Fruit fly (Drosophila melanogaster) S2 (cell line): ENCODE results near the gene CG6006.

Experiments
- CG8478 ChIP-seq: fragments of >200 bp; optimal IDR thresholded peaks from 2 replicates; lab custom pipeline; 2018
- CTCF ChIP-seq, 2 experiments: fragments of >200 bp; optimal IDR thresholded peaks; 2 replicates each; lab custom pipeline; 2018

The CG6006 gene

DNA sequence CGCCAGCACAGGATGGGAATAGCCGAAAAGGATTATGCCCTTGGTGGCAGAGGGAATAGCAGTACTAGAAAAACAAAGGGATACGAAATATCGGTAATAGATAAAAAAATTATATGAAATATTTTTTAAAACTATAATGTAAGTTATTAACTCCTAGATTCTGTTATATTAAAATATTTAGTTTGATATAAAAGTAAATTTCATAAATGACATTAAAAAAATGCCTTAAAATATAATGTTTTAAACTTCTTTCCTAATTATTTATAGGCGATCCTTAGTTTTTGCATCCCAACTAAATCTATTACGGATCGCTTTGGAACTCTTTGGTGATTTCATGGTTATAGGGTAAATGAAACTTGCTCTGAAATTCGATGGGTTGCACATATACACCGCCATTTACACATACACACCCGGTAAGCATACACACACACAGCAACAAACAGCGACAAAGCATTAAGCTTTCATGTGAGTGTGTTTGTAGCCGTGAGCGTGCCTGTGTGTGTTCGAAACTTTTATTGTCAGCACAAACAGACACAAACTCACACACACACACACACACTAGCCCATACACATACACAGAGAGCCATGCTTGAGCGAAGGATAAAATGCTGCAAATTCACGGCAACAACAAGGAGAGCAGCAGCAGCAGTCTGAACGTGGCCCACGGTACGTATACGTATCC, 59.2 kb downstream of the CG6006 start:
- no peak for TF ChIP-seq CTCF (optimal IDR thresholded peaks at IDR 0.05; lab: Kevin White, UChicago)
- no peak for TF ChIP-seq CG8478 (lab: Kevin White, UChicago)

- TF ChIP-seq CTCF (optimal IDR thresholded peaks at IDR 0.05; lab: Kevin White, UChicago) (no peak), CG8478 (lab: Kevin White, UChicago) (no peak)
These were observed 59.9 kb downstream of the CG6006 start for dm6 chr3R:16214474-16215318.

DNA sequence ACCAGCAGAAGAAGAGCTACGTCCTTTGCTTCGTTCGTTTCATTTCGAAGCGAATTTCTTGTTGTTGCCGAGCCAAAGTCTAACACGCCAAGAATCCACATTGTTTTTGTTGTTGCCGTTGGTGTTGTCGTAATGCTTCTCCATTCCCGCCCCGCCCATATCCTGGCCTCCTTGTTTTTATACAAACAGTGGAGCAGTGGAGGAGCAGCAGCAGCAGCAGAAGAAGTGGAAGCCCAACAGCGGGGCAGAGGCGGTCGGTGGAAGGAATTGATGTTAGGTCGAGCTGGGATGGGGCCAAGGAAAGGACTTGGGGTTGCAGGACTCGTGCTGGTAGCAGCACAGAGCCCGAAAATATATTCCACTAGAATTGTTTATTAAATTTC, 60.5 kb downstream of the CG6006 start:
- no peak for TF ChIP-seq CTCF (optimal IDR thresholded peaks at IDR 0.05; lab: Kevin White, UChicago)
- TF ChIP-seq CG8478 (lab: Kevin White, UChicago) = no peak

dm6 chr3R:16217368-16217767, 62.6 kb downstream of the CG6006 start:
- no peak for TF ChIP-seq CTCF (optimal IDR thresholded peaks at IDR 0.05; lab: Kevin White, UChicago)
- TF ChIP-seq CG8478 (lab: Kevin White, UChicago) = no peak

dm6 chr3R:16218251-16219030, 63.7 kb downstream of the CG6006 start:
- no peak for TF ChIP-seq CTCF (optimal IDR thresholded peaks at IDR 0.05; lab: Kevin White, UChicago)
- TF ChIP-seq CG8478 (lab: Kevin White, UChicago) = no peak

- TF ChIP-seq CTCF (optimal IDR thresholded peaks at IDR 0.05; lab: Kevin White, UChicago) = no peak
- TF ChIP-seq CG8478 (lab: Kevin White, UChicago) = no peak
These were observed 65.4 kb downstream of the CG6006 start for dm6 chr3R:16220050-16220670.

dm6 chr3R:16220854-16221253, 66.1 kb downstream of the CG6006 start:
- TF ChIP-seq CTCF (optimal IDR thresholded peaks at IDR 0.05; lab: Kevin White, UChicago) (no peak), CG8478 (lab: Kevin White, UChicago) (no peak)
